Fruit fly (Drosophila melanogaster) whole organism, embryonic: ENCODE results near the gene CG8300.

Source experiments
- Bdp1 ChIP-seq: fragments of 200-800 bp; sonication (Bioruptor generic); optimal IDR thresholded peaks from 3 replicates; lab custom pipeline; 2016; ENCODE audit warnings: missing biosample characterization, missing genetic modification characterization
- CG10431 ChIP-seq: fragments of 200-800 bp; sonication (Bioruptor generic); optimal IDR thresholded peaks from 3 replicates; lab custom pipeline; 2018; ENCODE audit warnings: missing biosample characterization, mild to moderate bottlenecking, missing genetic modification characterization
- CG11247 ChIP-seq: fragments of 200-800 bp; sonication (Bioruptor generic); IDR thresholded peaks from 2 replicates; pipeline ENCODE4 v1.3.6; 2022; ENCODE audit warnings: missing biosample characterization, missing genetic modification characterization
- CG11504 ChIP-seq: fragments of 200-800 bp; sonication (Bioruptor generic); optimal IDR thresholded peaks from 3 replicates; lab custom pipeline; 2019; ENCODE audit warnings: missing biosample characterization, mild to moderate bottlenecking, missing genetic modification characterization, moderate library complexity
- CG12659 ChIP-seq: fragments of 200-800 bp; sonication (Bioruptor generic); optimal IDR thresholded peaks from 3 replicates; lab custom pipeline; 2017; ENCODE audit warnings: mild to moderate bottlenecking, missing biosample characterization, missing genetic modification reagents, missing genetic modification characterization
- CG13287 ChIP-seq: fragments of 200-800 bp; sonication (Bioruptor generic); IDR thresholded peaks from 2 replicates; pipeline ENCODE4 v1.3.6; 2022; ENCODE audit warnings: missing biosample characterization, missing genetic modification characterization; ENCODE audit not compliant: partially characterized antibody
- CG13424 ChIP-seq: fragments of 200-800 bp; sonication (Bioruptor generic); optimal IDR thresholded peaks from 2 replicates; lab custom pipeline; 2019; ENCODE audit warnings: missing biosample characterization, mild to moderate bottlenecking, missing genetic modification characterization, moderate library complexity
- CG13894 ChIP-seq: fragments of 200-800 bp; sonication (Bioruptor generic); optimal IDR thresholded peaks from 3 replicates; lab custom pipeline; 2018; ENCODE audit warnings: missing biosample characterization, mild to moderate bottlenecking, missing genetic modification characterization, moderate library complexity
- CG15696 ChIP-seq: fragments of 200-800 bp; sonication (Bioruptor generic); optimal IDR thresholded peaks from 2 replicates; lab custom pipeline; 2019; ENCODE audit warnings: missing biosample characterization, mild to moderate bottlenecking, missing genetic modification characterization, moderate library complexity
- CG1647 ChIP-seq: fragments of 200-800 bp; sonication (Bioruptor generic); optimal IDR thresholded peaks from 3 replicates; lab custom pipeline; 2016; ENCODE audit warnings: missing biosample characterization, missing genetic modification characterization
- CG16779 ChIP-seq: fragments of 200-800 bp; sonication (Bioruptor generic); IDR thresholded peaks from 2 replicates; pipeline ENCODE4 v1.3.6; 2022; ENCODE audit warnings: missing biosample characterization, missing genetic modification characterization
- CG17361 ChIP-seq: fragments of 200-800 bp; sonication (Bioruptor generic); IDR thresholded peaks from 3 replicates; pipeline ENCODE4 v1.3.6; 2022; ENCODE audit warnings: missing biosample characterization, missing genetic modification characterization
- CG32772 ChIP-seq: fragments of 200-800 bp; sonication (Bioruptor generic); IDR thresholded peaks from 2 replicates; pipeline ENCODE4 v1.3.6; 2022; ENCODE audit warnings: missing biosample characterization, missing genetic modification characterization
- CG33557 ChIP-seq: fragments of 200-800 bp; sonication (Bioruptor generic); optimal IDR thresholded peaks from 2 replicates; lab custom pipeline; 2019; ENCODE audit warnings: missing biosample characterization, mild to moderate bottlenecking, missing genetic modification characterization, moderate library complexity
- CG34224 ChIP-seq: fragments of 200-800 bp; sonication (Bioruptor generic); IDR thresholded peaks from 3 replicates; pipeline ENCODE4 v1.3.6; 2022; ENCODE audit warnings: missing biosample characterization, missing genetic modification characterization; ENCODE audit not compliant: partially characterized antibody
- CG4424 ChIP-seq: fragments of 200-800 bp; sonication (Bioruptor generic); optimal IDR thresholded peaks from 3 replicates; lab custom pipeline; 2016; ENCODE audit warnings: missing biosample characterization, missing genetic modification characterization
- CG6683 ChIP-seq: fragments of 200-800 bp; sonication (Bioruptor generic); optimal IDR thresholded peaks from 2 replicates; lab custom pipeline; 2017; ENCODE audit warnings: missing biosample characterization, mild to moderate bottlenecking, missing genetic modification characterization, missing genetic modification reagents
- CG7928 ChIP-seq: fragments of 200-800 bp; sonication (Bioruptor generic); optimal IDR thresholded peaks from 2 replicates; lab custom pipeline; 2017; ENCODE audit warnings: missing biosample characterization, mild to moderate bottlenecking, missing genetic modification characterization
- Camta ChIP-seq: fragments of 200-800 bp; sonication (Bioruptor generic); optimal IDR thresholded peaks from 2 replicates; lab custom pipeline; 2016; ENCODE audit warnings: missing biosample characterization, missing genetic modification characterization
- Dref ChIP-seq: fragments of 200-800 bp; sonication (Bioruptor generic); IDR thresholded peaks from 2 replicates; pipeline ENCODE4 v1.3.6; 2022; ENCODE audit warnings: missing biosample characterization, missing genetic modification characterization
- HHEX ChIP-seq: fragments of 200-800 bp; sonication (Bioruptor generic); optimal IDR thresholded peaks from 3 replicates; lab custom pipeline; 2017; ENCODE audit warnings: missing biosample characterization, mild to moderate bottlenecking, missing genetic modification characterization, missing genetic modification reagents
- Hmx ChIP-seq: fragments of 200-800 bp; sonication (Bioruptor generic); optimal IDR thresholded peaks from 2 replicates; lab custom pipeline; 2016; ENCODE audit warnings: missing biosample characterization, missing genetic modification characterization
- Kr ChIP-seq: fragments of 200-800 bp; sonication (Bioruptor generic); optimal IDR thresholded peaks from 2 replicates; lab custom pipeline; 2017; ENCODE audit warnings: missing biosample characterization, mild to moderate bottlenecking, missing genetic modification characterization
- Mes4 ChIP-seq: fragments of 200-800 bp; sonication (Bioruptor generic); optimal IDR thresholded peaks from 2 replicates; lab custom pipeline; 2016; ENCODE audit warnings: missing biosample characterization, missing genetic modification characterization
- Mrtf ChIP-seq: fragments of 200-800 bp; sonication (Bioruptor generic); IDR thresholded peaks from 3 replicates; pipeline ENCODE4 v1.3.6; 2022; ENCODE audit warnings: missing biosample characterization, missing genetic modification characterization
- NFAT ChIP-seq: fragments of 200-800 bp; sonication (Bioruptor generic); IDR thresholded peaks from 2 replicates; pipeline ENCODE4 v1.3.6; 2022; ENCODE audit warnings: missing biosample characterization, missing genetic modification characterization
- NK7.1 ChIP-seq: fragments of 200-800 bp; sonication (Bioruptor generic); optimal IDR thresholded peaks from 3 replicates; lab custom pipeline; 2016; ENCODE audit warnings: missing biosample characterization, missing genetic modification characterization
- Pdp1 ChIP-seq, 2 experiments: fragments of 200-800 bp; sonication (Bioruptor generic); optimal IDR thresholded peaks; 3 replicates each; lab custom pipeline; 2016; ENCODE audit warnings: missing biosample characterization in 2 of 2, missing genetic modification characterization in 2 of 2, mild to moderate bottlenecking in 1 of 2, moderate library complexity in 1 of 2
- Scr ChIP-seq: fragments of 200-800 bp; sonication (Bioruptor generic); IDR thresholded peaks from 2 replicates; pipeline ENCODE4 v1.3.6; 2022; ENCODE audit warnings: missing biosample characterization, missing genetic modification characterization; ENCODE audit not compliant: partially characterized antibody
- Sry-β ChIP-seq: fragments of 200-800 bp; sonication (Bioruptor generic); optimal IDR thresholded peaks from 2 replicates; lab custom pipeline; 2018; ENCODE audit warnings: missing biosample characterization, mild to moderate bottlenecking, missing genetic modification characterization, moderate library complexity
- Tbp ChIP-seq: fragments of >200 bp; optimal IDR thresholded peaks from 2 replicates; lab custom pipeline; 2018; ENCODE audit warnings: missing biosample characterization, missing genetic modification characterization
- Xrp1 ChIP-seq: fragments of 200-800 bp; sonication (Bioruptor generic); IDR thresholded peaks from 2 replicates; pipeline ENCODE4 v1.3.6; 2022; ENCODE audit warnings: missing biosample characterization, missing genetic modification characterization
- abd-A ChIP-seq: fragments of 200-800 bp; sonication (Bioruptor generic); optimal IDR thresholded peaks from 3 replicates; lab custom pipeline; 2019; ENCODE audit warnings: missing biosample characterization, mild to moderate bottlenecking, missing genetic modification characterization, moderate library complexity
- ac ChIP-seq: fragments of 200-800 bp; sonication (Bioruptor generic); optimal IDR thresholded peaks from 3 replicates; lab custom pipeline; 2017; ENCODE audit warnings: missing biosample characterization, mild to moderate bottlenecking, missing genetic modification characterization
- ap ChIP-seq: fragments of 200-800 bp; sonication (Bioruptor generic); IDR thresholded peaks from 2 replicates; pipeline ENCODE4 v1.3.6; 2022; ENCODE audit warnings: missing biosample characterization, missing genetic modification characterization
- bowl ChIP-seq: fragments of 200-800 bp; sonication (Bioruptor generic); IDR thresholded peaks from 2 replicates; pipeline ENCODE4 v1.3.6; 2022; ENCODE audit warnings: missing biosample characterization, missing genetic modification characterization
- cato ChIP-seq: fragments of 200-800 bp; sonication (Bioruptor generic); optimal IDR thresholded peaks from 2 replicates; lab custom pipeline; 2016; ENCODE audit warnings: missing biosample characterization, missing genetic modification characterization, borderline replicate concordance
- corto ChIP-seq: fragments of 200-800 bp; sonication (Bioruptor generic); optimal IDR thresholded peaks from 2 replicates; lab custom pipeline; 2016; ENCODE audit warnings: missing biosample characterization, mild to moderate bottlenecking, missing genetic modification characterization, moderate library complexity
- dmrt11E ChIP-seq: fragments of 200-800 bp; sonication (Bioruptor generic); optimal IDR thresholded peaks from 3 replicates; lab custom pipeline; 2018; ENCODE audit warnings: missing biosample characterization, mild to moderate bottlenecking, missing genetic modification characterization, moderate library complexity
- gcm2 ChIP-seq: fragments of 200-800 bp; sonication (Bioruptor generic); optimal IDR thresholded peaks from 2 replicates; lab custom pipeline; 2016; ENCODE audit warnings: missing biosample characterization, missing genetic modification characterization
- grau ChIP-seq: fragments of 200-800 bp; optimal IDR thresholded peaks from 3 replicates; lab custom pipeline; 2019; ENCODE audit warnings: missing biosample characterization, mild to moderate bottlenecking, missing genetic modification characterization, moderate library complexity
- gsb-n ChIP-seq: fragments of 200-800 bp; sonication (Bioruptor generic); optimal IDR thresholded peaks from 3 replicates; lab custom pipeline; 2018; ENCODE audit warnings: missing biosample characterization, mild to moderate bottlenecking, missing genetic modification characterization
- jing ChIP-seq: fragments of 200-800 bp; sonication (Bioruptor generic); optimal IDR thresholded peaks from 2 replicates; lab custom pipeline; 2018; ENCODE audit warnings: missing biosample characterization, mild to moderate bottlenecking, missing genetic modification characterization
- oc ChIP-seq: fragments of 200-800 bp; sonication (Bioruptor generic); optimal IDR thresholded peaks from 2 replicates; lab custom pipeline; 2018; ENCODE audit warnings: missing biosample characterization, mild to moderate bottlenecking, missing genetic modification characterization, moderate library complexity
- prd ChIP-seq, 3 experiments: fragments of >200 bp in 2 of 3; fragments of 200-800 bp in 1 of 3; sonication (Bioruptor generic) in 1 of 3; optimal IDR thresholded peaks in 2 of 3; IDR thresholded peaks in 1 of 3; 2 replicates in 2 of 3; 3 replicates in 1 of 3; pipeline versions ENCODE4 v1.3.6 to Lab custom; 2017 to 2022; ENCODE audit warnings: missing biosample characterization in 1 of 3, missing genetic modification characterization in 1 of 3
- sqz ChIP-seq: fragments of 200-800 bp; sonication (Bioruptor generic); optimal IDR thresholded peaks from 3 replicates; lab custom pipeline; 2018; ENCODE audit warnings: missing biosample characterization, mild to moderate bottlenecking, missing genetic modification characterization
- wek ChIP-seq: fragments of 200-800 bp; sonication (Bioruptor generic); optimal IDR thresholded peaks from 3 replicates; lab custom pipeline; 2018; ENCODE audit warnings: missing biosample characterization, mild to moderate bottlenecking, missing genetic modification characterization, moderate library complexity
- zfh2 ChIP-seq: fragments of 200-800 bp; sonication (Bioruptor generic); optimal IDR thresholded peaks from 2 replicates; lab custom pipeline; 2016; ENCODE audit warnings: missing biosample characterization, missing genetic modification characterization

CG8300 gene

dm6 chrX:7109793-7110606 is 5.3 kb downstream of the CG8300 start, which contains the start of gene fz4 (continued):
- no peak for TF ChIP-seq prd (optimal IDR thresholded peaks at IDR 0.05; lab: Kevin White, UChicago)
- no peak for TF ChIP-seq prd (GFP tag; IDR thresholded peaks at IDR 0.05; lab: Robert Waterston, UW)
- TF ChIP-seq CG34224 (GFP tag; lab: Robert Waterston, UW) = peak; percentile 73
- TF ChIP-seq bowl (GFP tag; lab: Robert Waterston, UW) = no peak
- TF ChIP-seq CG7928 (GFP tag; lab: Kevin White, UChicago) = no peak
- TF ChIP-seq gcm2 (GFP tag; lab: Kevin White, UChicago) = no peak
- TF ChIP-seq CG17361 = no peak
- peak; percentile 40 for TF ChIP-seq oc (tag; lab: Kevin White, UChicago)
- no peak for TF ChIP-seq dmrt11E (tag; lab: Kevin White, UChicago)
- no peak for TF ChIP-seq CG16779 (GFP tag; lab: Robert Waterston, UW)
- no peak for TF ChIP-seq CG11504 (tag; lab: Kevin White, UChicago)
- no peak for TF ChIP-seq Hmx (GFP tag; lab: Kevin White, UChicago)
- TF ChIP-seq CG10431 (GFP tag; lab: Kevin White, UChicago) = no peak
- TF ChIP-seq NK7.1 (GFP tag; lab: Kevin White, UChicago) = no peak
- TF ChIP-seq sqz (GFP tag; lab: Kevin White, UChicago) = peak; percentile 29
- TF ChIP-seq Dref (GFP tag; lab: Robert Waterston, UW) = peak; percentile 88
- TF ChIP-seq CG11247 = no peak
- peak; percentile 8 for TF ChIP-seq corto (GFP tag; lab: Kevin White, UChicago)
- no peak for TF ChIP-seq ap
- TF ChIP-seq Xrp1 = no peak
- no peak for TF ChIP-seq Bdp1 (GFP tag; lab: Kevin White, UChicago)
- TF ChIP-seq CG13287 (GFP tag; lab: Robert Waterston, UW) = peak; percentile 83
- no peak for TF ChIP-seq Sry-β (GFP tag; lab: Kevin White, UChicago)
- no peak for TF ChIP-seq wek
- TF ChIP-seq Tbp (GFP tag; lab: Kevin White, UChicago) = no peak
- peak; percentile 80 for TF ChIP-seq Scr (GFP tag; lab: Robert Waterston, UW)
- peak; percentile 22; the same call in 1 of the 2 replicates for TF ChIP-seq CG32772 (GFP tag; lab: Robert Waterston, UW)
- TF ChIP-seq grau = no peak
- no peak for TF ChIP-seq CG1647
- no peak for TF ChIP-seq NFAT (GFP tag; lab: Robert Waterston, UW)
- no peak for TF ChIP-seq HHEX
- no peak for TF ChIP-seq zfh2 (GFP tag; lab: Kevin White, UChicago)
- no peak for TF ChIP-seq abd-A (tag; lab: Kevin White, UChicago)
- no peak for TF ChIP-seq CG4424 (GFP tag; lab: Kevin White, UChicago)
- TF ChIP-seq CG12659 (GFP tag; lab: Kevin White, UChicago) = peak; percentile 60
- no peak for TF ChIP-seq gsb-n (tag; lab: Kevin White, UChicago)
- TF ChIP-seq Camta (GFP tag; lab: Kevin White, UChicago) = no peak
- peak in 1 of 2 experiments; percentile 43 for TF ChIP-seq Pdp1 (GFP tag; optimal IDR thresholded peaks at IDR 0.05; lab: Kevin White, UChicago)
- TF ChIP-seq ac (GFP tag; lab: Kevin White, UChicago) = no peak
- TF ChIP-seq Mrtf (GFP tag; lab: Robert Waterston, UW) = no peak
- no peak for TF ChIP-seq CG13894 (tag; lab: Kevin White, UChicago)
- peak; percentile 13 for TF ChIP-seq Kr
- TF ChIP-seq Mes4 (GFP tag; lab: Kevin White, UChicago) = no peak
- TF ChIP-seq CG33557 (GFP tag; lab: Kevin White, UChicago) = peak; percentile 11
- no peak for TF ChIP-seq cato (GFP tag; lab: Kevin White, UChicago)
- TF ChIP-seq CG15696 (tag; lab: Kevin White, UChicago) = no peak
- no peak for TF ChIP-seq CG6683 (GFP tag; lab: Kevin White, UChicago)
- no peak for TF ChIP-seq CG13424 (tag; lab: Kevin White, UChicago)
- no peak for TF ChIP-seq jing (GFP tag; lab: Kevin White, UChicago)
